Worm (Caenorhabditis elegans): Measurements from ENCODE around the gene C18B10.6.

DNA sequence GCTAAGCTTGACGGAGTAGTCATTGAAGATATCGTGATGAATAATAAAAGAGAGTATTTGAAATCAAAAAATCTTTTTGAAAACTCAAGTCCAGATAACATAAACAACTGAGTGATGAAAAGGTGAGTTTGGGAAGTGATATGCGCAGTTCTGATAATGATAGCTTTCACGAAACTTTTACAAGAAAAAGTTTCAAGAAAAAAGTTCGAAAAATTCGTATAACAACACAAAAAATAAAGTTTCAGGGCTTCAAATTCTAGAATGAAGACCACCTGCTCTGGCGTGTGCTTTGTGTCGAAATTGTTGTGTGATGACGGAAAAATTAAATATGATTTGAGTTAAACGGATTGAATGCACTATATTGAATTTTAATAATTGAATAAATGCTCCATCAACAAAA is 39.2 kb upstream of the C18B10.6 start, which contains the start of gene srb-19:
- no peak for TF ChIP-seq klf-2 (GFP tag; conservative IDR thresholded peaks at IDR 0.05)
- TF ChIP-seq med-1 (GFP tag; optimal IDR thresholded peaks at IDR 0.05; ENCODE audit: insufficient read depth) = no peak
- TF ChIP-seq T22C8.4 (GFP tag; IDR thresholded peaks at IDR 0.05) = no peak
- no peak for TF ChIP-seq tab-1 (GFP tag; IDR thresholded peaks at IDR 0.05)

Measured in whole organism, midembryonic.